Fruit fly (Drosophila melanogaster): ENCODE measurements around the gene CG15771.

DNA sequence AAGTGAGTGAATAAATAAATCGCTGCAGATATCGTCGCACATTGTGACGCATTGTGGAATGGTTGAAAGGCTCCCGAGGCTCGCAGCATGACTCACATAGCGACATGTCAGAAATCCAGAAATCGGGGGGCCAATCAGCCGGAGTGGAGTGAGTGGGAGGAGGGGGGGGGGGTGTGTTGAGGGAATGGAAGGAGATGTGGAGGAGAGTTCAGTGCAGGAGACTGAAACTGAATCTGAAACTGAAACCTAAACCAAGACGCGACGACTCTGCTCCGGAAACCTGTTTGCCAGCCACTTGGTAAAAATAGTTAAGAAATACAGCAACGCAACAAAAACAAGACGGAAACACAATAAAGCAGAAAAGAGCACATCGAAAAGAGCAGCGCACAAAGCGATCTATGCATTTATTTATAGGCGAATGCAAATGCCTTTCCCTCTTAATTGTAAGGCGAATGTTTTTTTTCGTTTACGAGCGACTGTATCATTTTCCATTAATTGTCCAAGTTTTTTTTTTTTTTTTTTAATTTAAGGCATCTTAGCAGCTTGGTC is 31.1 kb upstream of the CG15771 start:
- TF ChIP-seq CG12768 (GFP tag; optimal IDR thresholded peaks at IDR 0.05) (no peak), kay (GFP tag; ENCODE audit: borderline replicate concordance) (no peak), bab1 (GFP tag; optimal IDR thresholded peaks at IDR 0.05) (no peak), toe (GFP tag; optimal IDR thresholded peaks at IDR 0.05) (no peak), tj (GFP tag; optimal IDR thresholded peaks at IDR 0.05) (no peak), CG14711 (tag; optimal IDR thresholded peaks at IDR 0.05) (no peak), CG7101 (tag; optimal IDR thresholded peaks at IDR 0.05) (no peak), Hr96 (GFP tag; optimal IDR thresholded peaks at IDR 0.05) (no peak), Mnt (GFP tag; optimal IDR thresholded peaks at IDR 0.05) (no peak), Clk (GFP tag; optimal IDR thresholded peaks at IDR 0.05) (no peak), pad (GFP tag; optimal IDR thresholded peaks at IDR 0.05) (no peak), ovo (GFP tag; optimal IDR thresholded peaks at IDR 0.05) (no peak), cnc (optimal IDR thresholded peaks at IDR 0.05) (no peak), CG33017 (tag; optimal IDR thresholded peaks at IDR 0.05) (no peak)

Data from whole organism, adult.